Worm (Caenorhabditis elegans) whole organism, L1 larva: ENCODE data around the gene tra-1.
A peak's percentile ranks its signal among the peaks of the same experiment; 100 is the strongest.

ENCODE experiments used
- F16B12.6 ChIP-seq: fragments of 150-350 bp; optimal IDR thresholded peaks from 2 replicates; lab custom pipeline; 2014; ENCODE audit warnings: missing biosample characterization, missing genetic modification characterization
- Y116A8C.19 ChIP-seq: sonication (generic microtip); optimal IDR thresholded peaks from 2 replicates; lab custom pipeline; 2016; ENCODE audit warnings: missing compliant biosample characterization, missing genetic modification characterization, borderline replicate concordance
- alr-1 ChIP-seq: fragments of 200-800 bp; sonication (Bioruptor generic); optimal IDR thresholded peaks from 2 replicates; lab custom pipeline; 2018; ENCODE audit warnings: borderline replicate concordance, mild to moderate bottlenecking, missing genetic modification characterization, missing compliant biosample characterization
- aly-2 ChIP-seq: fragments of 150-350 bp; optimal IDR thresholded peaks from 2 replicates; lab custom pipeline; 2014; ENCODE audit warnings: missing biosample characterization, missing genetic modification characterization
- ceh-8 ChIP-seq: fragments of 200-800 bp; sonication (Bioruptor generic); optimal IDR thresholded peaks from 2 replicates; lab custom pipeline; 2018; ENCODE audit warnings: mild to moderate bottlenecking, missing genetic modification characterization, moderate library complexity, missing compliant biosample characterization
- ceh-82 ChIP-seq, 3 experiments: fragments of 150-350 bp in 1 of 3; sonication (generic microtip) in 2 of 3; optimal IDR thresholded peaks; 2 replicates each; lab custom pipeline; 2014 to 2017; ENCODE audit warnings: missing biosample characterization in 3 of 3, missing genetic modification characterization in 3 of 3
- ceh-90 ChIP-seq: sonication (generic microtip); optimal IDR thresholded peaks from 2 replicates; lab custom pipeline; 2016; ENCODE audit warnings: missing genetic modification characterization, missing compliant biosample characterization
- dpl-1 ChIP-seq, 3 experiments: fragments of 150-350 bp in 2 of 3; sonication (generic microtip) in 1 of 3; optimal IDR thresholded peaks; 2 replicates each; lab custom pipeline; 2014 to 2017; ENCODE audit warnings: missing biosample characterization in 3 of 3, missing genetic modification characterization in 3 of 3, missing genetic modification reagents in 3 of 3
- dsc-1 ChIP-seq: sonication (generic microtip); optimal IDR thresholded peaks from 2 replicates; lab custom pipeline; 2016; ENCODE audit warnings: mild to moderate bottlenecking, missing genetic modification characterization, missing compliant biosample characterization
- efl-1 ChIP-seq, 4 experiments: fragments of 150-350 bp; optimal IDR thresholded peaks in 3 of 4; peaks in 1 of 4; 1 replicate in 1 of 4; 2 replicates in 3 of 4; lab custom pipeline; 2014; ENCODE audit warnings: missing biosample characterization in 2 of 4, missing genetic modification characterization in 2 of 4, missing genetic modification reagents in 2 of 4
- efl-3 ChIP-seq: fragments of 200-800 bp; sonication (Bioruptor generic); optimal IDR thresholded peaks from 2 replicates; lab custom pipeline; 2018; ENCODE audit warnings: mild to moderate bottlenecking, missing genetic modification characterization, missing compliant biosample characterization
- egl-13 ChIP-seq: sonication (generic microtip); optimal IDR thresholded peaks from 2 replicates; lab custom pipeline; 2016; ENCODE audit warnings: missing genotype, missing genetic modification reagents, missing genetic modification characterization, missing compliant biosample characterization
- egl-27 ChIP-seq, 2 experiments: fragments of 150-350 bp in 1 of 2; sonication (generic microtip); optimal IDR thresholded peaks; 3 replicates each; lab custom pipeline; 2017 to 2018; ENCODE audit warnings: missing biosample characterization in 2 of 2, missing genetic modification characterization in 2 of 2, missing genetic modification reagents in 2 of 2
- elt-2 ChIP-seq: sonication (generic microtip); optimal IDR thresholded peaks from 2 replicates; lab custom pipeline; 2016; ENCODE audit warnings: missing genetic modification characterization, mild to moderate bottlenecking, inconsistent platforms, missing compliant biosample characterization, missing genetic modification reagents
- ets-5 ChIP-seq: fragments of 200-800 bp; sonication (Bioruptor generic); IDR thresholded peaks from 2 replicates; pipeline ENCODE4 v1.3.6; 2022; ENCODE audit warnings: missing genetic modification characterization, missing compliant biosample characterization
- fkh-10 ChIP-seq: sonication (generic microtip); optimal IDR thresholded peaks from 2 replicates; lab custom pipeline; 2017; ENCODE audit warnings: missing biosample characterization, missing genetic modification reagents, missing genetic modification characterization
- fkh-4 ChIP-seq: sonication (generic microtip); optimal IDR thresholded peaks from 2 replicates; lab custom pipeline; 2016; ENCODE audit warnings: missing compliant biosample characterization, missing genetic modification characterization, borderline replicate concordance
- fkh-8 ChIP-seq: sonication (generic microtip); optimal IDR thresholded peaks from 2 replicates; lab custom pipeline; 2016; ENCODE audit warnings: mild to moderate bottlenecking, missing genetic modification characterization, missing compliant biosample characterization
- hlh-17 ChIP-seq: fragments of 200-800 bp; sonication (Bioruptor generic); optimal IDR thresholded peaks from 2 replicates; lab custom pipeline; 2018; ENCODE audit warnings: missing genetic modification characterization, mild to moderate bottlenecking, missing compliant biosample characterization, moderate library complexity, borderline replicate concordance
- hpl-2 ChIP-seq: fragments of 150-350 bp; optimal IDR thresholded peaks from 2 replicates; lab custom pipeline; 2014; ENCODE audit warnings: missing biosample characterization, missing genetic modification reagents, missing genetic modification characterization
- lin-15B ChIP-seq: fragments of 150-350 bp; sonication (generic microtip); optimal IDR thresholded peaks from 3 replicates; lab custom pipeline; 2014; ENCODE audit warnings: missing biosample characterization, missing genetic modification characterization
- lin-35 ChIP-seq, 2 experiments: fragments of 150-350 bp; optimal IDR thresholded peaks; 2 replicates each; lab custom pipeline; 2014; ENCODE audit warnings: missing biosample characterization in 2 of 2, missing genetic modification characterization in 2 of 2, missing genetic modification reagents in 2 of 2
- lsy-2 ChIP-seq, 2 experiments: fragments of 150-350 bp; optimal IDR thresholded peaks; 2 replicates each; lab custom pipeline; 2014; ENCODE audit warnings: missing biosample characterization in 2 of 2, missing genetic modification characterization in 2 of 2
- mab-9 ChIP-seq: fragments of 200-800 bp; sonication (Bioruptor generic); IDR thresholded peaks from 2 replicates; pipeline ENCODE4 v1.3.6; 2022; ENCODE audit warnings: missing genetic modification reagents, missing genetic modification characterization, missing compliant biosample characterization
- mdl-1 ChIP-seq, 2 experiments: fragments of 150-350 bp; optimal IDR thresholded peaks; 2 replicates each; lab custom pipeline; 2014 to 2017; ENCODE audit warnings: missing biosample characterization in 2 of 2, missing genetic modification characterization in 2 of 2, inconsistent platforms in 1 of 2
- nhr-19 ChIP-seq: fragments of 200-800 bp; sonication (Bioruptor generic); conservative IDR thresholded peaks from 2 replicates; pipeline ENCODE4 v1.3.6; 2022; ENCODE audit warnings: missing genetic modification characterization, missing compliant biosample characterization
- nhr-237 ChIP-seq: fragments of 150-350 bp; optimal IDR thresholded peaks from 2 replicates; lab custom pipeline; 2014; ENCODE audit warnings: missing biosample characterization, missing genetic modification characterization
- nhr-47 ChIP-seq: sonication (generic microtip); optimal IDR thresholded peaks from 2 replicates; lab custom pipeline; 2016; ENCODE audit warnings: mild to moderate bottlenecking, missing genetic modification characterization, moderate library complexity, missing compliant biosample characterization
- nhr-71 ChIP-seq: sonication (generic microtip); optimal IDR thresholded peaks from 2 replicates; lab custom pipeline; 2016; ENCODE audit warnings: mild to moderate bottlenecking, missing genetic modification characterization, moderate library complexity, missing compliant biosample characterization
- nhr-76 ChIP-seq: sonication (generic microtip); optimal IDR thresholded peaks from 2 replicates; lab custom pipeline; 2017; ENCODE audit warnings: missing biosample characterization, missing genetic modification characterization
- pag-3 ChIP-seq: sonication (generic microtip); optimal IDR thresholded peaks from 2 replicates; lab custom pipeline; 2017; ENCODE audit warnings: missing genetic modification characterization, mild to moderate bottlenecking, missing compliant biosample characterization, antibody characterized with exemption, borderline replicate concordance; ENCODE audit not compliant: insufficient read depth
- pqm-1 ChIP-seq: sonication (generic microtip); optimal IDR thresholded peaks from 3 replicates; lab custom pipeline; 2017; ENCODE audit warnings: missing biosample characterization, missing genetic modification characterization
- rnt-1 ChIP-seq: sonication (generic microtip); optimal IDR thresholded peaks from 2 replicates; lab custom pipeline; 2016; ENCODE audit warnings: mild to moderate bottlenecking, missing genetic modification characterization, moderate library complexity, missing compliant biosample characterization
- snpc-4 ChIP-seq: fragments of 150-350 bp; optimal IDR thresholded peaks from 2 replicates; lab custom pipeline; 2014; ENCODE audit warnings: missing biosample characterization, missing genetic modification characterization
- sox-4 ChIP-seq: sonication (generic microtip); optimal IDR thresholded peaks from 2 replicates; lab custom pipeline; 2016; ENCODE audit warnings: missing genetic modification characterization, missing compliant biosample characterization
- sptf-1 ChIP-seq: fragments of 150-350 bp; optimal IDR thresholded peaks from 2 replicates; lab custom pipeline; 2014; ENCODE audit warnings: missing biosample characterization, missing genetic modification characterization
- sup-37 ChIP-seq: fragments of 200-800 bp; sonication (Bioruptor generic); optimal IDR thresholded peaks from 2 replicates; lab custom pipeline; 2018; ENCODE audit warnings: mild to moderate bottlenecking, missing genetic modification characterization, missing compliant biosample characterization
- swsn-7 ChIP-seq: sonication (generic microtip); optimal IDR thresholded peaks from 2 replicates; lab custom pipeline; 2016; ENCODE audit warnings: missing genetic modification characterization, missing compliant biosample characterization
- unc-130 ChIP-seq: fragments of 150-350 bp; optimal IDR thresholded peaks from 2 replicates; lab custom pipeline; 2017; ENCODE audit warnings: missing biosample characterization, missing genetic modification characterization, inconsistent platforms
- unc-86 ChIP-seq: sonication (generic microtip); optimal IDR thresholded peaks from 2 replicates; lab custom pipeline; 2016; ENCODE audit warnings: missing genetic modification characterization, missing compliant biosample characterization
- unc-98 ChIP-seq: fragments of 200-800 bp; sonication (Bioruptor generic); IDR thresholded peaks from 2 replicates; pipeline ENCODE4 v1.3.6; 2022; ENCODE audit warnings: missing genetic modification characterization, missing compliant biosample characterization
- vab-15 ChIP-seq: sonication (generic microtip); optimal IDR thresholded peaks from 2 replicates; lab custom pipeline; 2017; ENCODE audit warnings: missing genotype, mild to moderate bottlenecking, missing genetic modification characterization, missing compliant biosample characterization
- zip-4 ChIP-seq: fragments of 200-800 bp; sonication (Bioruptor generic); optimal IDR thresholded peaks from 2 replicates; lab custom pipeline; 2018; ENCODE audit warnings: mild to moderate bottlenecking, missing genetic modification characterization, moderate library complexity, missing compliant biosample characterization

Gene tra-1

DNA sequence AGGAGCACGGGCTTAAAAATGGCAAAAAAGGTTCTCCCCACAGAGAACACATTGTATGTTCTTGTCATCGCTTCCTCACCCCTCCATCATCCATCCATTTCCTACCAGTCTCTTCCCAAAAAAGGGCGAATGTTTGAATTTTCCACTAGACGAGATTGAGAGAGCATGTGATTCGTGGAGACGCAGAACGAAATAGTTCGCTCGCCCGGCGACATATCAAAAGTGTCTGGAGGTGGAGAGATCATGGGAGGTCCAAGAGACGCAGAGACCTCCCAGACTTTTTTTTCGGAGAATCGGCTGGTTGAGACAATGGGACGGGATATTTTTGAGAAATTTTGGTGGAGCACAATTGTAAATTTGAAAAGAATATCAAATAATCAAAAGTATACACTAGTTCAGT lies 13.4 kb upstream of the tra-1 start:
- TF ChIP-seq efl-1 (optimal IDR thresholded peaks at IDR 0.05; lab: Kevin White, UChicago): peak in 1 of 2 experiments; percentile 4
- no peak for TF ChIP-seq efl-1 (GFP tag; optimal IDR thresholded peaks at IDR 0.05 in 1 of 2; lab: Kevin White, UChicago)
- TF ChIP-seq snpc-4 (tag; lab: Kevin White, UChicago): no peak
- TF ChIP-seq, all 84 proteins: peak for 1

DNA sequence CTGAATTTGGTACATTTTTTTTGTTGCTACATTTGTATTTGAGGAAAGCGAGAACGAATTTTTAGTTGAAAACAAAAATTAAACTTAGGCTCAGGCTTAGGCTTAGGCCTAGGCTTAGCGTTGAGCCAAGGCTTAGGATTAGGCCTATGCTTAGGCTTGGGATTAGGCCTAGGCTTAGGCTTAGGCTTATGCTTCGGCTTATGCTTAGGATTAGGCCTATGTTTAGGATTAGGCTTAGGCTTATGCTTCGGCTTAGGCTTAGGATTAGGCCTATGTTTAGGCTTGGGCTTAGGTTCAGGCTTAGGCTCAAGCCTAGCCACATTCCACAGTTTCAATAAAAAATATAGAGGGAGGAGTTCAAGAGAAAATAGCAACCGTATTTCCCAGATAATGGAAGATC lies 12.8 kb upstream of the tra-1 start:
- no peak for TF ChIP-seq efl-1 (optimal IDR thresholded peaks at IDR 0.05; lab: Kevin White, UChicago)
- TF ChIP-seq efl-1 (GFP tag; optimal IDR thresholded peaks at IDR 0.05 in 1 of 2; lab: Kevin White, UChicago): peak in 1 of 2 experiments; percentile 49
- TF ChIP-seq rnt-1 (tag; lab: Kevin White, UChicago): no peak
- no peak for TF ChIP-seq fkh-10
- TF ChIP-seq ets-5: no peak

DNA sequence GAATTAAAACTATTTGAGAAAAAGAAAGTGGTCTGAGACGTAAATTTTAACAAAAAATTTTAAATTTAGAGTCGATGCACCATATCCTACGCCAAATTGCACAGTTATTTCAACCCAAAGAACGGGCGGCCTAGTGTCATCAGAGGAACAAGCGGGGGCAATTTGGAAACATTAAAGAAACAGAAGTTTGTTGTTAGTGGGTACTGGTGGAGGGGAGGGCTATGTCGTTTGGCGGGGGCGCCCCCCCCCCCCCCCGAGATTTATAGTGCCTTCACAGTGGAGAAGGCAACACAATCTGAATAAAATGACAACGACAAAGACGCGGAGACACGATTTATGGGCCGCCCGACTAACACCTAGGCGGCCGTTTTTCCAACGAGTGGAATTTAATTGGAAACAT lies 11.9 kb upstream of the tra-1 start:
- no peak for TF ChIP-seq elt-2 (tag; lab: Kevin White, UChicago)
- TF ChIP-seq hlh-17 (GFP tag; lab: Kevin White, UChicago): no peak
- TF ChIP-seq fkh-4 (tag; lab: Kevin White, UChicago): peak; percentile 23
- peak; percentile 60 for TF ChIP-seq dsc-1 (tag; lab: Kevin White, UChicago)

DNA sequence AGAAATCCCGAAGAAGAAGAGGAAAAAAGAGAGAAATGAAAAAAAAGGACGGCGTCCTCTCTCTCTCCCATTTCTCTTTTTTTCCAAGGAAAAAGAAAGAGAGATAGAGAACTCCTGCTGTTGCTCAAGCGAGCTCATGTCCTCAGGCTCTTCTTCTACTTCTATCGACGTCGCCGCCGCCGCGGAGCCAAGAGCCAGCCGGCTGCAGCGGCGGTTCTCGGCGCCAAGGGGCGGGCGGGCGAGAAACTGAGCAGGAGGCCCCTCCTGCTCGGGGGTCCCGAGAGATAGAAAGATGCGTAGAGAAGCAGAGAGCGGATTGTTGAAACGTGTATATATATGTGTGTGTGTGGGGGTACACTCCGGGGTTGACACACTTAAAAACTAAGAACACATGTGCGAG lies 8.0 kb upstream of the tra-1 start:
- TF ChIP-seq unc-130 (tag; lab: Kevin White, UChicago) (no peak), egl-27 (tag; optimal IDR thresholded peaks at IDR 0.05; lab: Kevin White, UChicago) (no peak), pag-3 (tag; lab: Kevin White, UChicago) (no peak), vab-15 (tag; lab: Kevin White, UChicago) (no peak), lsy-2 (tag; optimal IDR thresholded peaks at IDR 0.05; lab: Kevin White, UChicago) (peak in 1 of 2 experiments; percentile 49), egl-13 (tag; lab: Kevin White, UChicago) (peak; percentile 1), unc-86 (tag; lab: Kevin White, UChicago) (no peak), nhr-237 (tag; lab: Kevin White, UChicago) (no peak), F16B12.6 (tag; lab: Kevin White, UChicago) (no peak), nhr-71 (tag; lab: Kevin White, UChicago) (peak; percentile 58), sup-37 (GFP tag; lab: Kevin White, UChicago) (no peak), fkh-10 (peak; percentile 19), sox-4 (no peak), efl-3 (GFP tag; lab: Kevin White, UChicago) (no peak), efl-1 (optimal IDR thresholded peaks at IDR 0.05; lab: Kevin White, UChicago) (peak in 1 of 2 experiments; percentile 7), efl-1 (GFP tag; optimal IDR thresholded peaks at IDR 0.05 in 1 of 2; lab: Kevin White, UChicago) (peak in 1 of 2 experiments; percentile 11), lin-35 (GFP tag; optimal IDR thresholded peaks at IDR 0.05; lab: Kevin White, UChicago) (peak in 1 of 2 experiments; percentile 37), unc-98 (GFP tag; lab: Robert Waterston, UW) (no peak), swsn-7 (tag; lab: Kevin White, UChicago) (peak; percentile 9), nhr-19 (GFP tag; lab: Robert Waterston, UW) (no peak), fkh-4 (tag; lab: Kevin White, UChicago) (no peak), nhr-47 (peak; percentile 26), mdl-1 (tag; optimal IDR thresholded peaks at IDR 0.05; lab: Kevin White, UChicago) (no peak), ceh-82 (tag; optimal IDR thresholded peaks at IDR 0.05; lab: Kevin White, UChicago) (peak in 1 of 3 experiments; percentile 55), hlh-17 (GFP tag; lab: Kevin White, UChicago) (no peak), ceh-90 (tag; lab: Kevin White, UChicago) (no peak), rnt-1 (tag; lab: Kevin White, UChicago) (peak; percentile 30), fkh-8 (peak; percentile 4), lin-15B (tag; lab: Kevin White, UChicago) (no peak), alr-1 (tag; lab: Kevin White, UChicago) (no peak), mab-9 (GFP tag; lab: Robert Waterston, UW) (0 out of 2 replicates have a peak, but pooled peaks have one; percentile 38), aly-2 (tag; lab: Kevin White, UChicago) (no peak), dpl-1 (GFP tag; optimal IDR thresholded peaks at IDR 0.05; lab: Kevin White, UChicago) (peak in 1 of 3 experiments; percentile 18), pqm-1 (tag; lab: Kevin White, UChicago) (no peak), sptf-1 (tag; lab: Kevin White, UChicago) (no peak), ceh-8 (peak; percentile 90), zip-4 (GFP tag; lab: Kevin White, UChicago) (no peak), hpl-2 (GFP tag; lab: Kevin White, UChicago) (no peak), nhr-76 (tag; lab: Kevin White, UChicago) (no peak), Y116A8C.19 (no peak)
